Fruit fly (Drosophila melanogaster) whole organism, wandering third instar larva: ENCODE data around the gene Zasp66.

Source experiments
- Abd-B ChIP-seq: fragments of >200 bp; optimal IDR thresholded peaks from 2 replicates; lab custom pipeline; 2017; ENCODE audit warnings: missing biosample characterization, missing genetic modification characterization
- CG32264 ChIP-seq: fragments of 200-800 bp; sonication (Bioruptor generic); optimal IDR thresholded peaks from 2 replicates; lab custom pipeline; 2016; ENCODE audit warnings: missing biosample characterization, missing genetic modification characterization
- CG9705 ChIP-seq: fragments of 200-800 bp; sonication (Bioruptor generic); optimal IDR thresholded peaks from 2 replicates; lab custom pipeline; 2018; ENCODE audit warnings: missing biosample characterization, mild to moderate bottlenecking, missing genetic modification characterization
- CrebA ChIP-seq: fragments of 200-800 bp; sonication (Bioruptor generic); optimal IDR thresholded peaks from 2 replicates; lab custom pipeline; 2016; ENCODE audit warnings: missing biosample characterization, mild to moderate bottlenecking, missing genetic modification characterization, borderline replicate concordance
- Dfd ChIP-seq: fragments of >200 bp; optimal IDR thresholded peaks from 2 replicates; lab custom pipeline; 2017; ENCODE audit warnings: missing biosample characterization, missing genetic modification characterization
- Dif ChIP-seq: fragments of 200-275, 200-300 bp; sonication (Bioruptor generic); optimal IDR thresholded peaks from 2 replicates; lab custom pipeline; 2018; ENCODE audit warnings: missing biosample characterization, missing genetic modification characterization; ENCODE audit not compliant: partially characterized antibody
- GATAd ChIP-seq: sonication (Bioruptor generic); optimal IDR thresholded peaks from 2 replicates; lab custom pipeline; 2016; ENCODE audit warnings: missing biosample characterization, missing genetic modification characterization
- HLH106 ChIP-seq: fragments of 200-800 bp; optimal IDR thresholded peaks from 3 replicates; lab custom pipeline; 2019; ENCODE audit warnings: missing biosample characterization, mild to moderate bottlenecking, missing genetic modification characterization, moderate library complexity
- Hnf4 ChIP-seq: fragments of 200-800 bp; sonication (Bioruptor generic); optimal IDR thresholded peaks from 2 replicates; lab custom pipeline; 2016; ENCODE audit warnings: missing biosample characterization, mild to moderate bottlenecking, missing genetic modification characterization
- Hr78 ChIP-seq: fragments of >200 bp; optimal IDR thresholded peaks from 2 replicates; lab custom pipeline; 2017; ENCODE audit warnings: missing biosample characterization, missing genetic modification characterization
- Hr83 ChIP-seq: fragments of 200-300 bp; sonication (Bioruptor generic); optimal IDR thresholded peaks from 2 replicates; lab custom pipeline; 2016; ENCODE audit warnings: missing biosample characterization, mild to moderate bottlenecking, missing genetic modification characterization, moderate library complexity; ENCODE audit not compliant: poor library complexity, severe bottlenecking
- Jra ChIP-seq: sonication (Bioruptor generic); optimal IDR thresholded peaks from 2 replicates; lab custom pipeline; 2016; ENCODE audit warnings: missing biosample characterization, missing genetic modification characterization
- Mio ChIP-seq: sonication (Bioruptor generic); optimal IDR thresholded peaks from 2 replicates; lab custom pipeline; 2016; ENCODE audit warnings: missing biosample characterization, missing genetic modification characterization
- Myc ChIP-seq: fragments of >200 bp; optimal IDR thresholded peaks from 2 replicates; lab custom pipeline; 2017
- N ChIP-seq: fragments of >200 bp; optimal IDR thresholded peaks from 2 replicates; lab custom pipeline; 2018; ENCODE audit warnings: missing biosample characterization, missing external identifiers, missing genetic modification characterization
- OdsH ChIP-seq: fragments of 200-800 bp; sonication (Bioruptor generic); optimal IDR thresholded peaks from 2 replicates; lab custom pipeline; 2016; ENCODE audit warnings: missing biosample characterization, mild to moderate bottlenecking, missing genetic modification characterization
- Rel ChIP-seq, 2 experiments: fragments of 200-800 bp; sonication (Bioruptor generic) in 1 of 2; optimal IDR thresholded peaks; 2 replicates in 1 of 2; 3 replicates in 1 of 2; lab custom pipeline; 2016 to 2019; ENCODE audit warnings: mild to moderate bottlenecking in 2 of 2, missing biosample characterization in 2 of 2, missing genetic modification characterization in 2 of 2, moderate library complexity in 1 of 2
- Sp1 ChIP-seq: fragments of 200-800 bp; sonication (Bioruptor generic); optimal IDR thresholded peaks from 3 replicates; lab custom pipeline; 2019; ENCODE audit warnings: missing biosample characterization, mild to moderate bottlenecking, missing genetic modification characterization, moderate library complexity
- Vsx2 ChIP-seq: fragments of 200-300, 225-300 bp; sonication (Bioruptor generic); optimal IDR thresholded peaks from 2 replicates; lab custom pipeline; 2018; ENCODE audit warnings: missing biosample characterization, missing genetic modification characterization; ENCODE audit not compliant: partially characterized antibody
- br ChIP-seq: fragments of 200-800 bp; sonication (Bioruptor generic); optimal IDR thresholded peaks from 2 replicates; lab custom pipeline; 2016; ENCODE audit warnings: missing biosample characterization, missing genetic modification characterization
- brk ChIP-seq: fragments of 200-800 bp; sonication (Bioruptor generic); optimal IDR thresholded peaks from 2 replicates; lab custom pipeline; 2016; ENCODE audit warnings: missing biosample characterization, mild to moderate bottlenecking, missing genetic modification characterization
- dmrt93B ChIP-seq: fragments of 200-800 bp; sonication (Bioruptor generic); optimal IDR thresholded peaks from 2 replicates; lab custom pipeline; 2018; ENCODE audit warnings: missing biosample characterization, mild to moderate bottlenecking, missing genetic modification characterization
- dsf ChIP-seq: sonication (Bioruptor generic); optimal IDR thresholded peaks from 2 replicates; lab custom pipeline; 2016; ENCODE audit warnings: missing biosample characterization, missing genetic modification characterization, borderline replicate concordance
- ey ChIP-seq: fragments of 200-800 bp; sonication (Bioruptor generic); optimal IDR thresholded peaks from 2 replicates; lab custom pipeline; 2016; ENCODE audit warnings: missing biosample characterization, missing genetic modification characterization
- foxo ChIP-seq, 2 experiments: fragments of 200-800 bp; sonication (Bioruptor generic); optimal IDR thresholded peaks; 2 replicates in 1 of 2; 3 replicates in 1 of 2; lab custom pipeline; 2016 to 2017; ENCODE audit warnings: missing biosample characterization in 2 of 2, missing genetic modification characterization in 2 of 2
- fru ChIP-seq: fragments of 200-800 bp; sonication (Bioruptor generic); optimal IDR thresholded peaks from 3 replicates; lab custom pipeline; 2016; ENCODE audit warnings: missing biosample characterization, mild to moderate bottlenecking, missing genetic modification characterization
- h ChIP-seq: fragments of 200-800 bp; sonication (Bioruptor generic); optimal IDR thresholded peaks from 3 replicates; lab custom pipeline; 2016; ENCODE audit warnings: missing biosample characterization, mild to moderate bottlenecking, missing genetic modification characterization
- jim ChIP-seq: fragments of 175-275, 200-325 bp; sonication (Bioruptor generic); optimal IDR thresholded peaks from 2 replicates; lab custom pipeline; 2016; ENCODE audit warnings: missing biosample characterization, mild to moderate bottlenecking, missing genetic modification characterization
- lola ChIP-seq: fragments of >200 bp; optimal IDR thresholded peaks from 2 replicates; lab custom pipeline; 2017; ENCODE audit warnings: missing biosample characterization, missing genetic modification characterization
- pan ChIP-seq: fragments of >200 bp; optimal IDR thresholded peaks from 2 replicates; lab custom pipeline; 2017
- psq ChIP-seq: fragments of 200-800 bp; sonication (Bioruptor generic); optimal IDR thresholded peaks from 3 replicates; lab custom pipeline; 2017; ENCODE audit warnings: missing biosample characterization, mild to moderate bottlenecking, missing genetic modification characterization, moderate library complexity
- sv ChIP-seq: fragments of 200-800 bp; sonication (Bioruptor generic); optimal IDR thresholded peaks from 3 replicates; lab custom pipeline; 2016; ENCODE audit warnings: missing biosample characterization, missing genetic modification characterization
- tai ChIP-seq: sonication (Bioruptor generic); optimal IDR thresholded peaks from 2 replicates; lab custom pipeline; 2016; ENCODE audit warnings: missing biosample characterization, missing genetic modification characterization
- usp ChIP-seq: fragments of >200 bp; optimal IDR thresholded peaks from 2 replicates; lab custom pipeline; 2017; ENCODE audit warnings: missing biosample characterization, missing genetic modification characterization

Zasp66 gene

DNA sequence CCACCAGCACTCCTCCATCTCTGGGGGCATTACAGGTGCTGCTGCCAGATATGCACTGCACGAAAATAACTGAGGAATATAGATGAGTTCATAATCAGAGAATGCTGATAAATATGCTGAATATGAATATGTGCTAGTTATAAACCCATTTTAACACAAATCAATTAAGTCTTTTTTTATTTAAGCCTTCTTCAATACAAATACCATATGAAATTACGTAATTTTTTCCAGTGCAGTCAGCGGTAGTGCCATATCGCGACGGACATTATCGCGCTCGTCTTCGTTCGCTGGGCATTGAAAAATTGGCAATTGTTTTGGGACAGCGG is 33.2 kb downstream of the Zasp66 start (continued):
- TF ChIP-seq psq (GFP tag; lab: Kevin White, UChicago) (peak; percentile 65), sv (GFP tag; lab: Kevin White, UChicago) (no peak), OdsH (GFP tag; lab: Kevin White, UChicago) (peak; percentile 84), CrebA (no peak), Hnf4 (GFP tag; lab: Kevin White, UChicago) (peak; percentile 76), CG9705 (peak; percentile 62)
- TF ChIP-seq, all 38 proteins: peak for 20

DNA sequence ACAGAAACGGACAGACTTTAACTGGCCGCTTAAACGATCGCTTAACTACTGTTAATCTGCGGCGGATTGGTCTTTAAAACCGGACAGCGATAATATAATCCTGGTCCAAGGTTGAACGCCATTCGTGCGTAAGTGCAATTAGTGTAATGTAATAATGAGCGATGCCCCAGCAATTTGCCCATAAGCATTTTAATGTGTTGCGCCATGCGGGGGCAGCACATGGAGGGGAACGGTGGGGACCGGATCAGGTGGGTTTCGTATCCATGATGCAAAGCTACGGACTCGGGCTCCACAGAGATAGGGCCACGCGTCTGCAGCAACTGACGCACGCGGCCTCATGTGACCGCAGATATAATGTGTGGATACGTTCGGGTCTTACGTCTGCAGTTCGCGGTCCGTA is 33.6 kb downstream of the Zasp66 start:
- TF ChIP-seq ey (GFP tag; lab: Kevin White, UChicago) (no peak), jim (GFP tag; lab: Kevin White, UChicago) (no peak), Jra (GFP tag; lab: Kevin White, UChicago) (no peak), Hr78 (GFP tag; lab: Kevin White, UChicago) (no peak), CrebA (no peak), Myc (lab: Kevin White, UChicago) (no peak), usp (no peak), pan (lab: Kevin White, UChicago) (no peak), brk (GFP tag; lab: Kevin White, UChicago) (no peak), tai (GFP tag; lab: Kevin White, UChicago) (no peak), h (GFP tag; lab: Kevin White, UChicago) (no peak), Sp1 (no peak), dmrt93B (GFP tag; lab: Kevin White, UChicago) (no peak), Vsx2 (GFP tag; lab: Kevin White, UChicago) (no peak), HLH106 (tag; lab: Kevin White, UChicago) (no peak)
- TF ChIP-seq, all 38 proteins: peak for 0

DNA sequence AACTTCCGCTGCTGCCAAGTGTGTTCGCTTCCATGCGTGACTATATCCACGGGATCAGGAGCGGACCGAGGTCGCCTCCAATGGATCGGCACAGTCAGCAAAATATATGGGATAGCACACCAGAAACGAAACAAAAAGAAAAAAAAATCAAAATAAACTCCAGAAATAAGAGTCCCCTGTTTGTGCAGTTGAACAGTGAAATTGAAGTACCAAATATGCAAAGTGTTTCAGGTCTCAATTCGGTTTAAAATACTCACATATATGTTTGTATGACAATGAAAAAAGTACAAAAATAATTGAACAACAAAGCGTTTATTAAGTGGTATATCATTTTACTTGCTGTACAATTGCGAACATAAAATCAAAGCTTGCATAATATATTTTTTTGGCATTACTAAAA is 35.4 kb downstream of the Zasp66 start:
- TF ChIP-seq N, result no peak
- TF ChIP-seq Hr83 (GFP tag; lab: Kevin White, UChicago), result no peak
- TF ChIP-seq pan (lab: Kevin White, UChicago), result no peak
- TF ChIP-seq CG32264, result no peak
- no peak for TF ChIP-seq jim (GFP tag; lab: Kevin White, UChicago)
- TF ChIP-seq Rel (GFP tag; optimal IDR thresholded peaks at IDR 0.05; lab: Kevin White, UChicago), result no peak
- no peak for TF ChIP-seq Rel (tag; optimal IDR thresholded peaks at IDR 0.05; lab: Kevin White, UChicago)
- TF ChIP-seq foxo (GFP tag; optimal IDR thresholded peaks at IDR 0.05; lab: Kevin White, UChicago), result no peak
- TF ChIP-seq dsf (GFP tag; lab: Kevin White, UChicago), result no peak
- TF ChIP-seq GATAd (GFP tag; lab: Kevin White, UChicago), result no peak
- no peak for TF ChIP-seq br (GFP tag; lab: Kevin White, UChicago)
- TF ChIP-seq Hnf4 (GFP tag; lab: Kevin White, UChicago), result no peak
- no peak for TF ChIP-seq CG9705
- no peak for TF ChIP-seq Dif (GFP tag; lab: Kevin White, UChicago)
- TF ChIP-seq Jra (GFP tag; lab: Kevin White, UChicago), result no peak

dm6 chr3L:8660800-8661199 is 36.6 kb downstream of the Zasp66 start:
- TF ChIP-seq GATAd (GFP tag; lab: Kevin White, UChicago) (no peak), Abd-B (no peak)

- TF ChIP-seq h (GFP tag; lab: Kevin White, UChicago) (peak; percentile 14), GATAd (GFP tag; lab: Kevin White, UChicago) (no peak), Jra (GFP tag; lab: Kevin White, UChicago) (no peak), brk (GFP tag; lab: Kevin White, UChicago) (no peak), dsf (GFP tag; lab: Kevin White, UChicago) (no peak), pan (lab: Kevin White, UChicago) (no peak), OdsH (GFP tag; lab: Kevin White, UChicago) (peak; percentile 7), HLH106 (tag; lab: Kevin White, UChicago) (no peak), CrebA (no peak), sv (GFP tag; lab: Kevin White, UChicago) (no peak), Sp1 (no peak), tai (GFP tag; lab: Kevin White, UChicago) (no peak), Hr78 (GFP tag; lab: Kevin White, UChicago) (no peak), Dfd (GFP tag; lab: Kevin White, UChicago) (no peak), Myc (lab: Kevin White, UChicago) (no peak), Vsx2 (GFP tag; lab: Kevin White, UChicago) (no peak), foxo (GFP tag; optimal IDR thresholded peaks at IDR 0.05; lab: Kevin White, UChicago) (no peak), CG32264 (no peak), dmrt93B (GFP tag; lab: Kevin White, UChicago) (no peak), lola (no peak), CG9705 (no peak), Hr83 (GFP tag; lab: Kevin White, UChicago) (no peak), jim (GFP tag; lab: Kevin White, UChicago) (no peak), br (GFP tag; lab: Kevin White, UChicago) (no peak), Rel (GFP tag; optimal IDR thresholded peaks at IDR 0.05; lab: Kevin White, UChicago) (no peak), Rel (tag; optimal IDR thresholded peaks at IDR 0.05; lab: Kevin White, UChicago) (peak; percentile 3), Hnf4 (GFP tag; lab: Kevin White, UChicago) (no peak), ey (GFP tag; lab: Kevin White, UChicago) (no peak), N (no peak), fru (peak; percentile 23), Mio (GFP tag; lab: Kevin White, UChicago) (no peak)
These were observed 37.9 kb downstream of the Zasp66 start for dm6 chr3L:8661793-8662669.
